Fruit fly (Drosophila melanogaster) whole organism, adult: Measurements from ENCODE around the gene CG31205.
A peak's percentile ranks its signal among the peaks of the same experiment; 100 is the strongest.

Source experiments
- CG11617 ChIP-seq: fragments of 200-800 bp; sonication (Bioruptor generic); optimal IDR thresholded peaks from 2 replicates; lab custom pipeline; 2017; ENCODE audit warnings: mild to moderate bottlenecking, missing biosample characterization, missing genetic modification reagents, missing genetic modification characterization
- CG12768 ChIP-seq: fragments of 200-800 bp; sonication (Bioruptor generic); optimal IDR thresholded peaks from 2 replicates; lab custom pipeline; 2017; ENCODE audit warnings: missing biosample characterization, missing genetic modification characterization, mild to moderate bottlenecking, moderate library complexity, missing genetic modification reagents
- CG14711 ChIP-seq: fragments of 200-800 bp; sonication (Bioruptor generic); optimal IDR thresholded peaks from 2 replicates; lab custom pipeline; 2018; ENCODE audit warnings: missing biosample characterization, mild to moderate bottlenecking, missing genetic modification characterization, moderate library complexity
- CG1620 ChIP-seq: fragments of 200-800 bp; sonication (Bioruptor generic); optimal IDR thresholded peaks from 2 replicates; lab custom pipeline; 2016; ENCODE audit warnings: missing biosample characterization, missing genetic modification characterization
- CG33017 ChIP-seq: fragments of 200-800 bp; sonication (Bioruptor generic); optimal IDR thresholded peaks from 2 replicates; lab custom pipeline; 2018; ENCODE audit warnings: missing biosample characterization, mild to moderate bottlenecking, missing genetic modification characterization, moderate library complexity
- CG5204 ChIP-seq: fragments of 200-800 bp; sonication (Bioruptor generic); optimal IDR thresholded peaks from 2 replicates; lab custom pipeline; 2016; ENCODE audit warnings: missing biosample characterization, missing genetic modification characterization
- CG7045 ChIP-seq: fragments of 200-800 bp; sonication (Bioruptor generic); optimal IDR thresholded peaks from 2 replicates; lab custom pipeline; 2017; ENCODE audit warnings: missing biosample characterization, mild to moderate bottlenecking, missing genetic modification characterization
- CG7101 ChIP-seq: fragments of 200-800 bp; sonication (Bioruptor generic); optimal IDR thresholded peaks from 2 replicates; lab custom pipeline; 2018; ENCODE audit warnings: missing biosample characterization, mild to moderate bottlenecking, missing genetic modification characterization, moderate library complexity
- Clk ChIP-seq: fragments of 200-800 bp; sonication (Bioruptor generic); optimal IDR thresholded peaks from 2 replicates; lab custom pipeline; 2017; ENCODE audit warnings: missing biosample characterization, missing genetic modification characterization
- Crg-1 ChIP-seq: fragments of 200-800 bp; sonication (Bioruptor generic); optimal IDR thresholded peaks from 2 replicates; lab custom pipeline; 2016; ENCODE audit warnings: missing biosample characterization, missing genetic modification characterization
- Hr96 ChIP-seq: fragments of 200-800 bp; sonication (Bioruptor generic); optimal IDR thresholded peaks from 2 replicates; lab custom pipeline; 2016; ENCODE audit warnings: missing biosample characterization, missing genetic modification characterization
- Mnt ChIP-seq: fragments of 200-800 bp; sonication (Bioruptor generic); optimal IDR thresholded peaks from 2 replicates; lab custom pipeline; 2016; ENCODE audit warnings: missing biosample characterization, mild to moderate bottlenecking, missing genetic modification characterization
- bab1 ChIP-seq: fragments of 200-800 bp; sonication (Bioruptor generic); optimal IDR thresholded peaks from 3 replicates; lab custom pipeline; 2019; ENCODE audit warnings: missing biosample characterization, mild to moderate bottlenecking, missing genetic modification characterization, moderate library complexity
- cic ChIP-seq: fragments of 200-800 bp; sonication (Bioruptor generic); optimal IDR thresholded peaks from 2 replicates; lab custom pipeline; 2017; ENCODE audit warnings: missing biosample characterization, mild to moderate bottlenecking, missing genetic modification characterization, moderate library complexity
- cnc ChIP-seq, 2 experiments: fragments of >200 bp; optimal IDR thresholded peaks; 2 replicates each; lab custom pipeline; 2017
- kay ChIP-seq: fragments of 200-800 bp; sonication (Bioruptor generic); peaks from one replicate; lab custom pipeline; 2016; ENCODE audit warnings: missing biosample characterization, missing genetic modification characterization, borderline replicate concordance
- ovo ChIP-seq: fragments of 200-800 bp; sonication (Bioruptor generic); optimal IDR thresholded peaks from 2 replicates; lab custom pipeline; 2016; ENCODE audit warnings: missing biosample characterization, missing genetic modification characterization
- pad ChIP-seq: fragments of 200-800 bp; sonication (Bioruptor generic); optimal IDR thresholded peaks from 3 replicates; lab custom pipeline; 2017; ENCODE audit warnings: missing biosample characterization, missing genetic modification characterization, mild to moderate bottlenecking, moderate library complexity, missing genetic modification reagents
- tj ChIP-seq: fragments of 200-800 bp; sonication (Bioruptor generic); optimal IDR thresholded peaks from 3 replicates; lab custom pipeline; 2017; ENCODE audit warnings: missing biosample characterization, mild to moderate bottlenecking, missing genetic modification characterization, moderate library complexity
- toe ChIP-seq: fragments of 200-800 bp; sonication (Bioruptor generic); optimal IDR thresholded peaks from 2 replicates; lab custom pipeline; 2016; ENCODE audit warnings: missing biosample characterization, missing genetic modification characterization

CG31205 gene

DNA sequence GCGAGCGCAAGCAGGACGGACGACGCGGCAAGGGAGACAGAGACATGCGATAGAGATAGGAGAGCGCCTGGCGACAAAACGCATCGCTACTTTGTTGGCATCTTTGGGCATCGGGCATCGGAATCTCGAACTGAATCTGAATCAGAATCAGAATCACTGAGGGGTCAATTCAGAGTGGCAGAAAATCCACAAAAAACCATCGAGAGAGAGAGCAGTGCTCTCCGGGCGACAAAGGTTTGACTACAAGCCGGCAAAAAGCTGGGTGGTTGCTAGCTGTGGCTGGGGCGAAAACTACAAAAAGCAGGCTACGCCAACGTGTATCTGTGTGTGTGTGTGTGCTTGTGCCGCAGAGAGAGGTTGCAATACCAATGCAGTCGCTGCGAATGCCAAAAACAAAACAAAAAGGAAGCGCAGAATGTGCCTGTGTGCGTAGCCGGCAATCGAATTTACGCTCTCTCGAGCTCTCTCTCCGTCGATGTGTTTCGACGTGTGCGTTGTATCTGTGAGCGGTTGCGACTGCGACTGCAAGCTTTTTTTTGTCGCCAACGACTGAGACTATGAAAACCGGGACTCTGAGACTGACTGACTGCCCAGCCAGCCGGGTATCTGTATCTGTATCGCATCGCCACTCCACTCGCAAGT, 47.0 kb downstream of the CG31205 start:
- TF ChIP-seq Hr96 (peak; percentile 91), CG1620 (GFP tag; lab: Kevin White, UChicago) (peak; percentile 31), cic (GFP tag; lab: Kevin White, UChicago) (peak; percentile 100), CG14711 (peak; percentile 77), CG11617 (GFP tag; lab: Kevin White, UChicago) (peak; percentile 98), Crg-1 (GFP tag; lab: Kevin White, UChicago) (peak; percentile 46), cnc (optimal IDR thresholded peaks at IDR 0.05; lab: Kevin White, UChicago) (no peak), CG33017 (peak; percentile 96), CG12768 (GFP tag; lab: Kevin White, UChicago) (peak; percentile 99), CG7045 (GFP tag; lab: Kevin White, UChicago) (peak; percentile 95), pad (GFP tag; lab: Kevin White, UChicago) (peak; percentile 79), Clk (GFP tag; lab: Kevin White, UChicago) (peak; percentile 99), ovo (GFP tag; lab: Kevin White, UChicago) (peak; percentile 99), Mnt (GFP tag; lab: Kevin White, UChicago) (peak; percentile 93), kay (GFP tag; lab: Kevin White, UChicago) (peak; percentile 100), CG5204 (GFP tag; lab: Kevin White, UChicago) (peak; percentile 77), tj (GFP tag; lab: Kevin White, UChicago) (peak; percentile 94), toe (GFP tag; lab: Kevin White, UChicago) (peak; percentile 96), CG7101 (peak; percentile 82), bab1 (GFP tag; lab: Kevin White, UChicago) (peak; percentile 100)

DNA sequence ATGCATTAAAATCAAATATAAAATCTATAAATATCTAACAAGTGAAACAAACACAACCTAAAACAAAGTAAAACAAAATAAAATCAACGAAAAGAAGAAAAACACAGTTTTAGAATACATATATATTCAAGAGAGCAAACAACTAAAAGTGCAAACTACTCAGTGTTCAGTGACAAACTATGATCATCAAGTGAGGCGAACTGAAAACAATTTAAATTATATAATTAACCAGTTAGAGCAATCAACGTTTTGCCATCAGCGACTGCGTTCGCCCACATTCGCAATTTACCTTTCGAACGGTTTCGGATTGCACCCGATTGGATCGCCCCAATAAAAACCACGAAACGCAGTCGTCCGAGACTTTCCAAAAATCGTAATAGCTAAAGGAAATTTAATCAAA, 48.1 kb downstream of the CG31205 start:
- TF ChIP-seq pad (GFP tag; lab: Kevin White, UChicago) = no peak
- TF ChIP-seq toe (GFP tag; lab: Kevin White, UChicago) = no peak
- peak; percentile 91 for TF ChIP-seq kay (GFP tag; lab: Kevin White, UChicago)

DNA sequence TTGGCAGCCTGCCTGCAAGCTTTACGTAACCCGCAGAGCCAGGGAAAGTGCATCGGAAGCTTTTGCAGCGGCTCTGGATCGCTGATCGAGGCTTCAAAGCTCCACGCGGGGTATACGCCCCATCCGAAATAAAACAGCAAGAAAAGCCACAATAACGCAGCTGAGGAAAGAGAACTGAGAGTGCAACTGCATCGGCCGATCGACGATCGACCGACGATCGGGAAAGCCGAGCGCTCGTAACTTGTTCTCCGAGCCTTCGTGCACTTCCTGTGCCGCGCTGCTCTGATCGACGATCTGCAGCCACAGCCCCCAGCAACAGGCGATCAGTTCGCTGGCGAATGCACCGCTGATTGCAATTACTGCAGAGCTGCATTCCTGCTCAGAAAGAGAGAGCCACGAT, 48.5 kb downstream of the CG31205 start:
- TF ChIP-seq cic (GFP tag; lab: Kevin White, UChicago) = peak; percentile 80
- peak; percentile 18 for TF ChIP-seq Hr96
- TF ChIP-seq CG33017 = peak; percentile 65
- TF ChIP-seq ovo (GFP tag; lab: Kevin White, UChicago) = peak; percentile 44
- TF ChIP-seq CG1620 (GFP tag; lab: Kevin White, UChicago) = peak; percentile 29
- no peak for TF ChIP-seq cnc (optimal IDR thresholded peaks at IDR 0.05; lab: Kevin White, UChicago)
- no peak for TF ChIP-seq CG14711
- no peak for TF ChIP-seq CG7045 (GFP tag; lab: Kevin White, UChicago)
- peak; percentile 55 for TF ChIP-seq tj (GFP tag; lab: Kevin White, UChicago)
- no peak for TF ChIP-seq CG5204 (GFP tag; lab: Kevin White, UChicago)
- peak; percentile 67 for TF ChIP-seq CG12768 (GFP tag; lab: Kevin White, UChicago)
- TF ChIP-seq Mnt (GFP tag; lab: Kevin White, UChicago) = peak; percentile 16
- TF ChIP-seq bab1 (GFP tag; lab: Kevin White, UChicago) = peak; percentile 48
- TF ChIP-seq pad (GFP tag; lab: Kevin White, UChicago) = no peak
- TF ChIP-seq kay (GFP tag; lab: Kevin White, UChicago) = peak; percentile 96
- peak; percentile 49 for TF ChIP-seq Clk (GFP tag; lab: Kevin White, UChicago)
- peak; percentile 18 for TF ChIP-seq toe (GFP tag; lab: Kevin White, UChicago)
- TF ChIP-seq CG11617 (GFP tag; lab: Kevin White, UChicago) = peak; percentile 36
- TF ChIP-seq Crg-1 (GFP tag; lab: Kevin White, UChicago) = no peak
- peak; percentile 32 for TF ChIP-seq CG7101

DNA sequence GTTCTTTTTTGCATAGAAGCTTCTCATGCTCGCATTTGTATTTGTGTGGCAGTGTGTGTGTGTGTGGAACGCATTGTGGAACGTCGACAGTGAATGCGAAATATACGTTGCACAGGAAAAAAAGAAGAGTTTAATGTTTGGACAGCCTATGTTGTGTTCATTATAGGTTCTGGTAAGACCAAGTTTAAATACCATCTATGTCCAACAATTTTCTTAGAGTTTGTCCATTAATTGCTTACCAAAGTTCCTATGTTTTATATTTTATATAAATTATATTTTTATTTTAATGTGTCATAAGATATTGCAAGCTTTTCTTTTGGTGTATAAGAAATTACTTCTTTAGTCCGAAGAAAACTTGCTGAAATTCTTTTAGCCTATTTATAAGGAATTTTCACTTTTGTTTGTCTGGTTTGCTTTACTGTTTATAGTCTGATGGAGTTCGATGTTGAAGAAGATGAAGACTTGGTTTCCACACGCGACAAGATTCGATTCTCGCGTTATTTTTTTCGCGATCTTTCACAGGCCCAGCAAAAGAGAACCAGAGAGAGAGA, 50.7 kb downstream of the CG31205 start:
- TF ChIP-seq CG7045 (GFP tag; lab: Kevin White, UChicago) (peak; percentile 71), CG1620 (GFP tag; lab: Kevin White, UChicago) (no peak), CG33017 (peak; percentile 76), CG11617 (GFP tag; lab: Kevin White, UChicago) (peak; percentile 52), CG7101 (peak; percentile 76), pad (GFP tag; lab: Kevin White, UChicago) (peak; percentile 24), CG14711 (peak; percentile 64), toe (GFP tag; lab: Kevin White, UChicago) (no peak), CG12768 (GFP tag; lab: Kevin White, UChicago) (peak; percentile 37)
